Fruit fly (Drosophila melanogaster) whole organism, embryonic: Measurements from ENCODE around the gene Acat2.

Experiments
- CG11093 ChIP-seq: fragments of 200-800 bp; sonication (Bioruptor generic); IDR thresholded peaks from 3 replicates; pipeline ENCODE4 v1.3.6; 2022; ENCODE audit warnings: missing biosample characterization, missing genetic modification characterization
- CG11247 ChIP-seq: fragments of 200-800 bp; sonication (Bioruptor generic); IDR thresholded peaks from 2 replicates; pipeline ENCODE4 v1.3.6; 2022; ENCODE audit warnings: missing biosample characterization, missing genetic modification characterization
- CG11504 ChIP-seq: fragments of 200-800 bp; sonication (Bioruptor generic); optimal IDR thresholded peaks from 3 replicates; lab custom pipeline; 2019; ENCODE audit warnings: missing biosample characterization, mild to moderate bottlenecking, missing genetic modification characterization, moderate library complexity
- CG13624 ChIP-seq: fragments of 200-800 bp; sonication (Bioruptor generic); optimal IDR thresholded peaks from 2 replicates; lab custom pipeline; 2016; ENCODE audit warnings: missing biosample characterization, missing genetic modification characterization
- CG17186 ChIP-seq: fragments of 200-800 bp; sonication (Bioruptor generic); optimal IDR thresholded peaks from 3 replicates; lab custom pipeline; 2017; ENCODE audit warnings: missing biosample characterization, missing genetic modification reagents, missing genetic modification characterization
- CG17385 ChIP-seq: fragments of 200-800 bp; sonication (Bioruptor generic); optimal IDR thresholded peaks from 3 replicates; lab custom pipeline; 2018; ENCODE audit warnings: missing biosample characterization, mild to moderate bottlenecking, missing genetic modification characterization
- CG1792 ChIP-seq: fragments of 200-800 bp; sonication (Bioruptor generic); optimal IDR thresholded peaks from 2 replicates; lab custom pipeline; 2016; ENCODE audit warnings: missing biosample characterization, missing genetic modification characterization
- CG18764 ChIP-seq: fragments of 200-800 bp; sonication (Bioruptor generic); optimal IDR thresholded peaks from 3 replicates; lab custom pipeline; 2016; ENCODE audit warnings: missing biosample characterization, missing genetic modification characterization
- CG32767 ChIP-seq: fragments of 200-800 bp; sonication (Bioruptor generic); IDR thresholded peaks from 2 replicates; pipeline ENCODE4 v1.3.6; 2022; ENCODE audit warnings: missing biosample characterization, missing genetic modification characterization
- CG33213 ChIP-seq: fragments of 200-800 bp; sonication (Bioruptor generic); optimal IDR thresholded peaks from 3 replicates; lab custom pipeline; 2016; ENCODE audit warnings: missing biosample characterization, missing genetic modification characterization
- CG34224 ChIP-seq: fragments of 200-800 bp; sonication (Bioruptor generic); IDR thresholded peaks from 3 replicates; pipeline ENCODE4 v1.3.6; 2022; ENCODE audit warnings: missing biosample characterization, missing genetic modification characterization; ENCODE audit not compliant: partially characterized antibody
- CG4328 ChIP-seq: fragments of 200-800 bp; sonication (Bioruptor generic); optimal IDR thresholded peaks from 3 replicates; lab custom pipeline; 2017; ENCODE audit warnings: missing biosample characterization, missing genetic modification reagents, missing genetic modification characterization
- CG6254 ChIP-seq: fragments of 200-800 bp; sonication (Bioruptor generic); optimal IDR thresholded peaks from 3 replicates; lab custom pipeline; 2017; ENCODE audit warnings: mild to moderate bottlenecking, missing biosample characterization, missing genetic modification reagents, missing genetic modification characterization
- CG6813 ChIP-seq: fragments of 200-800 bp; sonication (Bioruptor generic); optimal IDR thresholded peaks from 2 replicates; lab custom pipeline; 2017; ENCODE audit warnings: missing biosample characterization, missing genetic modification characterization, mild to moderate bottlenecking, moderate library complexity, missing genetic modification reagents
- CG8281 ChIP-seq: fragments of 200-800 bp; sonication (Bioruptor generic); optimal IDR thresholded peaks from 2 replicates; lab custom pipeline; 2018; ENCODE audit warnings: missing biosample characterization, mild to moderate bottlenecking, missing genetic modification characterization, moderate library complexity
- CG8765 ChIP-seq: fragments of 200-800 bp; sonication (Bioruptor generic); IDR thresholded peaks from 2 replicates; pipeline ENCODE4 v1.3.6; 2022; ENCODE audit warnings: missing biosample characterization, missing genetic modification characterization
- CG9215 ChIP-seq: fragments of 200-800 bp; sonication (Bioruptor generic); IDR thresholded peaks from 2 replicates; pipeline ENCODE4 v1.3.6; 2022; ENCODE audit warnings: missing biosample characterization, missing genetic modification characterization
- CG9932 ChIP-seq: fragments of 200-800 bp; sonication (Bioruptor generic); IDR thresholded peaks from 2 replicates; pipeline ENCODE4 v1.3.6; 2022; ENCODE audit warnings: missing biosample characterization, missing genetic modification characterization
- Elba2 ChIP-seq: fragments of 200-800 bp; sonication (Bioruptor generic); optimal IDR thresholded peaks from 3 replicates; lab custom pipeline; 2016; ENCODE audit warnings: missing biosample characterization, missing genetic modification characterization
- Lpt ChIP-seq: fragments of >200 bp; optimal IDR thresholded peaks from 2 replicates; lab custom pipeline; 2018; ENCODE audit warnings: missing biosample characterization, missing genetic modification characterization
- Mad ChIP-seq: fragments of 200-800 bp; sonication (Bioruptor generic); optimal IDR thresholded peaks from 2 replicates; lab custom pipeline; 2016; ENCODE audit warnings: missing biosample characterization, missing genetic modification characterization
- Meics ChIP-seq: fragments of 200-800 bp; sonication (Bioruptor generic); optimal IDR thresholded peaks from 2 replicates; lab custom pipeline; 2017; ENCODE audit warnings: missing biosample characterization, mild to moderate bottlenecking, missing genetic modification characterization
- Nf-YB ChIP-seq: fragments of 200-800 bp; sonication (Bioruptor generic); optimal IDR thresholded peaks from 3 replicates; lab custom pipeline; 2019; ENCODE audit warnings: missing biosample characterization, mild to moderate bottlenecking, missing genetic modification characterization, moderate library complexity
- Nf-YC ChIP-seq: fragments of 200-800 bp; optimal IDR thresholded peaks from 3 replicates; lab custom pipeline; 2019; ENCODE audit warnings: missing biosample characterization, mild to moderate bottlenecking, missing genetic modification characterization, moderate library complexity
- Optix ChIP-seq: fragments of 200-800 bp; sonication (Bioruptor generic); IDR thresholded peaks from 3 replicates; pipeline ENCODE4 v1.3.6; 2022; ENCODE audit warnings: missing biosample characterization, missing genetic modification characterization
- Trl ChIP-seq, 3 experiments: fragments of >200 bp in 2 of 3; fragments of 200-800 bp in 1 of 3; sonication (Bioruptor generic) in 1 of 3; optimal IDR thresholded peaks; 2 replicates in 1 of 3; 3 replicates in 2 of 3; lab custom pipeline; 2016 to 2017; ENCODE audit warnings: missing biosample characterization in 1 of 3, missing genetic modification characterization in 1 of 3
- Vsx1 ChIP-seq: fragments of 200-800 bp; sonication (Bioruptor generic); optimal IDR thresholded peaks from 2 replicates; lab custom pipeline; 2017; ENCODE audit warnings: missing biosample characterization, mild to moderate bottlenecking, missing genetic modification characterization, missing genetic modification reagents
- amos ChIP-seq: fragments of 200-800 bp; sonication (Bioruptor generic); IDR thresholded peaks from 2 replicates; pipeline ENCODE4 v1.3.6; 2022; ENCODE audit warnings: missing biosample characterization, missing genetic modification characterization; ENCODE audit not compliant: partially characterized antibody
- bcd ChIP-seq: fragments of 200-800 bp; sonication (Bioruptor generic); optimal IDR thresholded peaks from 2 replicates; lab custom pipeline; 2017; ENCODE audit warnings: missing biosample characterization, mild to moderate bottlenecking, missing genetic modification characterization
- chif ChIP-seq, 2 experiments: fragments of 200-800 bp; sonication (Bioruptor generic); optimal IDR thresholded peaks; 3 replicates each; lab custom pipeline; 2016; ENCODE audit warnings: missing biosample characterization in 2 of 2, missing genetic modification characterization in 2 of 2
- ci ChIP-seq: fragments of 200-800 bp; sonication (Bioruptor generic); IDR thresholded peaks from 3 replicates; pipeline ENCODE4 v1.3.6; 2022; ENCODE audit warnings: missing biosample characterization, missing genetic modification characterization
- crc ChIP-seq: fragments of 200-800 bp; sonication (Bioruptor generic); optimal IDR thresholded peaks from 2 replicates; lab custom pipeline; 2016; ENCODE audit warnings: missing biosample characterization, missing genetic modification characterization
- cwo ChIP-seq: fragments of 200-800 bp; sonication (Bioruptor generic); optimal IDR thresholded peaks from 3 replicates; lab custom pipeline; 2017; ENCODE audit warnings: missing biosample characterization, missing genetic modification characterization, mild to moderate bottlenecking, moderate library complexity, missing genetic modification reagents
- danr ChIP-seq: fragments of 200-800 bp; sonication (Bioruptor generic); IDR thresholded peaks from 2 replicates; pipeline ENCODE4 v1.3.6; 2022; ENCODE audit warnings: missing biosample characterization, missing genetic modification characterization
- dimm ChIP-seq: fragments of 200-800 bp; sonication (Bioruptor generic); IDR thresholded peaks from 2 replicates; pipeline ENCODE4 v1.3.6; 2022; ENCODE audit warnings: missing biosample characterization, missing genetic modification characterization
- dm ChIP-seq: fragments of 200-800 bp; sonication (Bioruptor generic); optimal IDR thresholded peaks from 3 replicates; lab custom pipeline; 2016; ENCODE audit warnings: missing biosample characterization, missing genetic modification characterization
- ftz-f1 ChIP-seq: fragments of 200-800 bp; sonication (Bioruptor generic); optimal IDR thresholded peaks from 2 replicates; lab custom pipeline; 2016; ENCODE audit warnings: missing biosample characterization, missing genetic modification characterization
- gce ChIP-seq: fragments of 200-800 bp; sonication (Bioruptor generic); IDR thresholded peaks from 3 replicates; pipeline ENCODE4 v1.3.6; 2022; ENCODE audit warnings: missing biosample characterization, missing genetic modification characterization
- gcm ChIP-seq: fragments of 200-800 bp; sonication (Bioruptor generic); optimal IDR thresholded peaks from 2 replicates; lab custom pipeline; 2019; ENCODE audit warnings: missing biosample characterization, mild to moderate bottlenecking, missing genetic modification characterization, moderate library complexity
- jing ChIP-seq: fragments of 200-800 bp; sonication (Bioruptor generic); optimal IDR thresholded peaks from 2 replicates; lab custom pipeline; 2018; ENCODE audit warnings: missing biosample characterization, mild to moderate bottlenecking, missing genetic modification characterization
- kah ChIP-seq: fragments of 200-800 bp; sonication (Bioruptor generic); optimal IDR thresholded peaks from 2 replicates; lab custom pipeline; 2018; ENCODE audit warnings: missing biosample characterization, mild to moderate bottlenecking, missing genetic modification characterization
- lov ChIP-seq, 2 experiments: fragments of 200-800 bp in 1 of 2; fragments of >200 bp in 1 of 2; sonication (Bioruptor generic) in 1 of 2; IDR thresholded peaks in 1 of 2; optimal IDR thresholded peaks in 1 of 2; 2 replicates in 1 of 2; 3 replicates in 1 of 2; pipeline versions ENCODE4 v1.3.6 to Lab custom; 2017 to 2022; ENCODE audit warnings: missing biosample characterization in 1 of 2, missing genetic modification characterization in 1 of 2
- pho ChIP-seq: fragments of 200-800 bp; sonication (Bioruptor generic); optimal IDR thresholded peaks from 2 replicates; lab custom pipeline; 2016; ENCODE audit warnings: missing biosample characterization, missing genetic modification characterization
- scrt ChIP-seq: fragments of 200-800 bp; sonication (Bioruptor generic); optimal IDR thresholded peaks from 2 replicates; lab custom pipeline; 2018; ENCODE audit warnings: missing biosample characterization, mild to moderate bottlenecking, missing genetic modification characterization, moderate library complexity
- sens-2 ChIP-seq: fragments of 200-800 bp; sonication (Bioruptor generic); IDR thresholded peaks from 2 replicates; pipeline ENCODE4 v1.3.6; 2022; ENCODE audit warnings: missing biosample characterization, missing genetic modification characterization
- sna ChIP-seq: fragments of 200-800 bp; sonication (Bioruptor generic); IDR thresholded peaks from 2 replicates; pipeline ENCODE4 v1.3.6; 2022; ENCODE audit warnings: missing biosample characterization, missing genetic modification characterization; ENCODE audit not compliant: partially characterized antibody
- ssp ChIP-seq: fragments of 200-800 bp; sonication (Bioruptor generic); IDR thresholded peaks from 2 replicates; pipeline ENCODE4 v1.3.6; 2022; ENCODE audit warnings: missing biosample characterization, missing genetic modification characterization
- tgo ChIP-seq: fragments of 200-800 bp; sonication (Bioruptor generic); IDR thresholded peaks from 3 replicates; pipeline ENCODE4 v1.3.6; 2022; ENCODE audit warnings: missing biosample characterization, missing genetic modification characterization
- vfl ChIP-seq: fragments of 200-800 bp; sonication (Bioruptor generic); optimal IDR thresholded peaks from 2 replicates; lab custom pipeline; 2016; ENCODE audit warnings: missing biosample characterization, missing genetic modification characterization
- wor ChIP-seq: fragments of 200-800 bp; sonication (Bioruptor generic); IDR thresholded peaks from 2 replicates; pipeline ENCODE4 v1.3.6; 2022; ENCODE audit warnings: missing biosample characterization, missing genetic modification characterization
- zf30C ChIP-seq: fragments of 200-800 bp; sonication (Bioruptor generic); optimal IDR thresholded peaks from 3 replicates; lab custom pipeline; 2018; ENCODE audit warnings: missing biosample characterization, mild to moderate bottlenecking, missing genetic modification characterization

The Acat2 gene

dm6 chr3L:1352065-1352464 is 49.3 kb downstream of the Acat2 start (continued):
- no peak for TF ChIP-seq danr
- no peak for TF ChIP-seq tgo (GFP tag; lab: Robert Waterston, UW)
- no peak for TF ChIP-seq sens-2 (GFP tag; lab: Robert Waterston, UW)
- peak; percentile 51 for TF ChIP-seq CG9932 (GFP tag; lab: Robert Waterston, UW)
- TF ChIP-seq cwo = no peak
- no peak for TF ChIP-seq Mad (GFP tag; lab: Kevin White, UChicago)
- no peak for TF ChIP-seq jing (GFP tag; lab: Kevin White, UChicago)
- TF ChIP-seq CG11504 (tag; lab: Kevin White, UChicago) = peak; percentile 48
- TF ChIP-seq Nf-YB (GFP tag; lab: Kevin White, UChicago) = peak; percentile 0
- no peak for TF ChIP-seq CG32767 (GFP tag; lab: Robert Waterston, UW)
- TF ChIP-seq Nf-YC (tag; lab: Kevin White, UChicago) = peak; percentile 40
- TF ChIP-seq Trl (optimal IDR thresholded peaks at IDR 0.05; lab: Kevin White, UChicago) = no peak
- TF ChIP-seq Trl (GFP tag; optimal IDR thresholded peaks at IDR 0.05; lab: Kevin White, UChicago) = peak; percentile 19
- peak; percentile 37 for TF ChIP-seq pho (GFP tag; lab: Kevin White, UChicago)
- no peak for TF ChIP-seq CG11093 (GFP tag; lab: Robert Waterston, UW)
- TF ChIP-seq crc (GFP tag; lab: Kevin White, UChicago) = no peak
- TF ChIP-seq CG4328 (GFP tag; lab: Kevin White, UChicago) = no peak
- peak; percentile 15 for TF ChIP-seq zf30C (GFP tag; lab: Kevin White, UChicago)
- TF ChIP-seq Meics (GFP tag; lab: Kevin White, UChicago) = peak; percentile 32
- TF ChIP-seq CG11247 = 0 out of 2 replicates have a peak, but pooled peaks have one; percentile 4
- TF ChIP-seq ci (GFP tag; lab: Robert Waterston, UW) = peak; percentile 82
- no peak for TF ChIP-seq gce (GFP tag; lab: Robert Waterston, UW)
- TF ChIP-seq ssp = peak; percentile 31; the same call in 1 of the 2 replicates
- TF ChIP-seq CG18764 (GFP tag; lab: Kevin White, UChicago) = no peak
- no peak for TF ChIP-seq dimm (GFP tag; lab: Robert Waterston, UW)
- no peak for TF ChIP-seq dm (GFP tag; lab: Kevin White, UChicago)
- TF ChIP-seq CG1792 = no peak
- TF ChIP-seq CG6813 (GFP tag; lab: Kevin White, UChicago) = no peak
- TF ChIP-seq CG13624 = peak; percentile 50
- no peak for TF ChIP-seq Lpt (GFP tag; lab: Kevin White, UChicago)
- no peak for TF ChIP-seq ftz-f1 (GFP tag; lab: Kevin White, UChicago)
- no peak for TF ChIP-seq Optix (GFP tag; lab: Robert Waterston, UW)
- TF ChIP-seq CG17385 = peak; percentile 11
- no peak for TF ChIP-seq CG8281 (tag; lab: Kevin White, UChicago)
- TF ChIP-seq wor = no peak
- peak; percentile 3 to 30 for TF ChIP-seq chif (GFP tag; optimal IDR thresholded peaks at IDR 0.05; lab: Kevin White, UChicago)
- TF ChIP-seq CG9215 = no peak
- TF ChIP-seq CG8765 = no peak
- TF ChIP-seq CG34224 = peak; percentile 92
- no peak for TF ChIP-seq lov (optimal IDR thresholded peaks at IDR 0.05; lab: Kevin White, UChicago)
- no peak for TF ChIP-seq lov (GFP tag; IDR thresholded peaks at IDR 0.05; lab: Robert Waterston, UW)
- peak; percentile 27 for TF ChIP-seq gcm (GFP tag; lab: Kevin White, UChicago)
- TF ChIP-seq Elba2 = peak; percentile 99
- TF ChIP-seq CG6254 (GFP tag; lab: Kevin White, UChicago) = no peak
- peak; percentile 57 for TF ChIP-seq CG33213 (GFP tag; lab: Kevin White, UChicago)
- TF ChIP-seq vfl (GFP tag; lab: Kevin White, UChicago) = no peak
- peak; percentile 89 for TF ChIP-seq amos (GFP tag; lab: Robert Waterston, UW)
- TF ChIP-seq bcd (GFP tag; lab: Kevin White, UChicago) = peak; percentile 10
- peak; percentile 96 for TF ChIP-seq sna (GFP tag; lab: Robert Waterston, UW)
- peak; percentile 11 for TF ChIP-seq kah (GFP tag; lab: Kevin White, UChicago)
- TF ChIP-seq scrt (GFP tag; lab: Kevin White, UChicago) = no peak
- TF ChIP-seq CG17186 (GFP tag; lab: Kevin White, UChicago) = peak; percentile 19
- TF ChIP-seq Vsx1 = peak; percentile 48
